Worm (Caenorhabditis elegans) whole organism, L4 larva: ENCODE measurements around the gene T05C3.2.

Experiments used
- ama-1 ChIP-seq: fragments of 150-350 bp; optimal IDR thresholded peaks from 2 replicates; lab custom pipeline; 2014; ENCODE audit warnings: inconsistent platforms, mixed read lengths
- tag-97 ChIP-seq: fragments of 200-800 bp; sonication (Bioruptor generic); IDR thresholded peaks from 2 replicates; pipeline ENCODE4 v1.3.6; 2022; ENCODE audit warnings: missing genetic modification characterization, missing compliant biosample characterization
- ztf-11 ChIP-seq: fragments of 150-350 bp; optimal IDR thresholded peaks from 2 replicates; lab custom pipeline; 2014; ENCODE audit warnings: missing biosample characterization, missing genetic modification characterization

DNA sequence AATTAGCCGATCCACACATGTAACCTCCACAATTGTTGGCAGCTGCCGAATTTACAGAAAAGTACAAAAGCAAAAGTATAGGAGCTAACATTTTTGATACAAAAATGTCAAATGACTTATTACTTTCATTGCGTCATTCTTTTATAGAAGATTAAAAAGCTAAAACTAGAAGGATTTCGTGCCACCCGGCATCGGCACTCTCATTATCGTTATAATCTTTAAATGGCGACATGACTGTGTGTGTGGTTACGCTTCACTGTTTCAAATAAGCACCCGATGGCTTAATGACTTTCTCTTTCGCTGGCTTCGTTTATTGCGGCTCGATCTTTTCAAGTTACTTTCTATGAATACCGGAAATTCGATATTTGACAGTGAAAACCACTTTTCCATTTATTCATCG is 40.2 kb downstream of the T05C3.2 start, which contains the start of gene grl-1:
- TF ChIP-seq tag-97 (GFP tag; lab: Robert Waterston, UW) (no peak), ama-1 (lab: Kevin White, UChicago) (no peak), ztf-11 (tag; lab: Kevin White, UChicago) (no peak)
